Fruit fly (Drosophila melanogaster): ENCODE data around the gene CG7322.

- TF ChIP-seq ttk (GFP tag; IDR thresholded peaks at IDR 0.05), result no peak
- no peak for TF ChIP-seq CG12659 (GFP tag; optimal IDR thresholded peaks at IDR 0.05)
- no peak for TF ChIP-seq CG1529 (GFP tag; optimal IDR thresholded peaks at IDR 0.05)
- TF ChIP-seq crp (GFP tag; optimal IDR thresholded peaks at IDR 0.05), result no peak
These were observed 42.6 kb downstream of the CG7322 start for dm6 chrX:18814944-18815343.
